Fruit fly (Drosophila melanogaster) whole organism, adult: ENCODE data around the gene CG43739.

Experiments used
- CG1620 ChIP-seq: fragments of 200-800 bp; sonication (Bioruptor generic); optimal IDR thresholded peaks from 2 replicates; lab custom pipeline; 2016; ENCODE audit warnings: missing biosample characterization, missing genetic modification characterization
- CG5204 ChIP-seq: fragments of 200-800 bp; sonication (Bioruptor generic); optimal IDR thresholded peaks from 2 replicates; lab custom pipeline; 2016; ENCODE audit warnings: missing biosample characterization, missing genetic modification characterization
- CG7101 ChIP-seq: fragments of 200-800 bp; sonication (Bioruptor generic); optimal IDR thresholded peaks from 2 replicates; lab custom pipeline; 2018; ENCODE audit warnings: missing biosample characterization, mild to moderate bottlenecking, missing genetic modification characterization, moderate library complexity
- Crg-1 ChIP-seq: fragments of 200-800 bp; sonication (Bioruptor generic); optimal IDR thresholded peaks from 2 replicates; lab custom pipeline; 2016; ENCODE audit warnings: missing biosample characterization, missing genetic modification characterization
- Hr96 ChIP-seq: fragments of 200-800 bp; sonication (Bioruptor generic); optimal IDR thresholded peaks from 2 replicates; lab custom pipeline; 2016; ENCODE audit warnings: missing biosample characterization, missing genetic modification characterization
- bab1 ChIP-seq: fragments of 200-800 bp; sonication (Bioruptor generic); optimal IDR thresholded peaks from 3 replicates; lab custom pipeline; 2019; ENCODE audit warnings: missing biosample characterization, mild to moderate bottlenecking, missing genetic modification characterization, moderate library complexity
- cic ChIP-seq: fragments of 200-800 bp; sonication (Bioruptor generic); optimal IDR thresholded peaks from 2 replicates; lab custom pipeline; 2017; ENCODE audit warnings: missing biosample characterization, mild to moderate bottlenecking, missing genetic modification characterization, moderate library complexity
- cnc ChIP-seq, 2 experiments: fragments of >200 bp; optimal IDR thresholded peaks; 2 replicates each; lab custom pipeline; 2017
- tj ChIP-seq: fragments of 200-800 bp; sonication (Bioruptor generic); optimal IDR thresholded peaks from 3 replicates; lab custom pipeline; 2017; ENCODE audit warnings: missing biosample characterization, mild to moderate bottlenecking, missing genetic modification characterization, moderate library complexity
- toe ChIP-seq: fragments of 200-800 bp; sonication (Bioruptor generic); optimal IDR thresholded peaks from 2 replicates; lab custom pipeline; 2016; ENCODE audit warnings: missing biosample characterization, missing genetic modification characterization

- TF ChIP-seq cic (no peak), CG7101 (tag; lab: Kevin White, UChicago) (no peak), tj (GFP tag; lab: Kevin White, UChicago) (no peak), CG1620 (GFP tag; lab: Kevin White, UChicago) (no peak), cnc (optimal IDR thresholded peaks at IDR 0.05; lab: Kevin White, UChicago) (no peak), Crg-1 (no peak), toe (GFP tag; lab: Kevin White, UChicago) (no peak), bab1 (no peak), Hr96 (GFP tag; lab: Kevin White, UChicago) (no peak), CG5204 (GFP tag; lab: Kevin White, UChicago) (no peak)
Observed at dm6 chr2L:20960019-20960525, 41.3 kb upstream of the CG43739 start.
